Worm (Caenorhabditis elegans) whole organism, L4 larva: ENCODE measurements around the gene dlc-1.

ENCODE experiments used
- F10B5.3 ChIP-seq: sonication (generic microtip); optimal IDR thresholded peaks from 2 replicates; lab custom pipeline; 2016; ENCODE audit warnings: mild to moderate bottlenecking, missing genetic modification characterization, missing compliant biosample characterization
- F26F4.8 ChIP-seq: fragments of 200-800 bp; sonication (Bioruptor generic); conservative IDR thresholded peaks from 2 replicates; pipeline ENCODE4 v1.3.6; 2022; ENCODE audit warnings: missing genetic modification characterization, missing compliant biosample characterization
- R02D3.7 ChIP-seq: fragments of 150-350 bp; sonication (generic microtip); optimal IDR thresholded peaks from 3 replicates; lab custom pipeline; 2014; ENCODE audit warnings: missing biosample characterization, missing genetic modification characterization
- T26A8.4 ChIP-seq: fragments of 200-800 bp; sonication (Bioruptor generic); IDR thresholded peaks from 2 replicates; pipeline ENCODE4 v1.3.6; 2022; ENCODE audit warnings: missing genetic modification characterization, missing compliant biosample characterization
- Y5F2A.4 ChIP-seq: fragments of 200-800 bp; sonication (Bioruptor generic); optimal IDR thresholded peaks from 2 replicates; lab custom pipeline; 2018; ENCODE audit warnings: mild to moderate bottlenecking, missing genetic modification characterization, missing compliant biosample characterization
- ZK546.5 ChIP-seq, 2 experiments: sonication (generic microtip); optimal IDR thresholded peaks; 2 replicates each; lab custom pipeline; 2017; ENCODE audit warnings: missing biosample characterization in 2 of 2, missing genetic modification characterization in 2 of 2
- aha-1 ChIP-seq: fragments of 150-350 bp; peaks from one replicate; lab custom pipeline; 2014; ENCODE audit warnings: missing biosample characterization, missing genetic modification characterization
- arid-1 ChIP-seq: fragments of 200-800 bp; sonication (Bioruptor generic); conservative IDR thresholded peaks from 2 replicates; pipeline ENCODE4 v1.3.6; 2022; ENCODE audit warnings: missing genetic modification reagents, missing genetic modification characterization, missing compliant biosample characterization
- ceh-28 ChIP-seq: fragments of 150-350 bp; optimal IDR thresholded peaks from 2 replicates; lab custom pipeline; 2014; ENCODE audit warnings: missing biosample characterization, missing genetic modification reagents, missing genetic modification characterization
- ceh-44 ChIP-seq: fragments of 200-800 bp; sonication (Bioruptor generic); IDR thresholded peaks from 2 replicates; pipeline ENCODE4 v1.3.6; 2022; ENCODE audit warnings: missing genetic modification reagents, missing genetic modification characterization, missing compliant biosample characterization
- ceh-62 ChIP-seq: sonication (generic microtip); optimal IDR thresholded peaks from 2 replicates; lab custom pipeline; 2017; ENCODE audit warnings: missing biosample characterization, missing genetic modification characterization
- ceh-82 ChIP-seq: sonication (generic microtip); optimal IDR thresholded peaks from 2 replicates; lab custom pipeline; 2017; ENCODE audit warnings: missing biosample characterization, missing genetic modification characterization
- ces-1 ChIP-seq: fragments of 150-350 bp; sonication (generic microtip); optimal IDR thresholded peaks from 4 replicates; lab custom pipeline; 2014; ENCODE audit warnings: missing biosample characterization, missing genetic modification reagents, missing genetic modification characterization
- cey-2 ChIP-seq: sonication (generic microtip); optimal IDR thresholded peaks from 3 replicates; lab custom pipeline; 2017; ENCODE audit warnings: missing genetic modification characterization, mild to moderate bottlenecking, missing compliant biosample characterization, antibody characterized with exemption, borderline replicate concordance; ENCODE audit not compliant: insufficient read depth
- ctbp-1 ChIP-seq: fragments of 200-800 bp; sonication (Bioruptor generic); IDR thresholded peaks from 2 replicates; pipeline ENCODE4 v1.3.6; 2022; ENCODE audit warnings: missing genetic modification reagents, missing genetic modification characterization, missing compliant biosample characterization
- daf-16 ChIP-seq, 3 experiments: sonication (generic microtip); optimal IDR thresholded peaks; 2 replicates each; lab custom pipeline; 2016 to 2017; ENCODE audit warnings: missing genetic modification characterization in 3 of 3, missing genetic modification reagents in 3 of 3, mild to moderate bottlenecking in 2 of 3, missing compliant biosample characterization in 2 of 3, missing biosample characterization in 1 of 3, moderate library complexity in 1 of 3
- daf-19 ChIP-seq: fragments of 200-800 bp; sonication (Bioruptor generic); conservative IDR thresholded peaks from 2 replicates; pipeline ENCODE4 v1.3.6; 2022; ENCODE audit warnings: missing genetic modification characterization, missing compliant biosample characterization
- daf-8 ChIP-seq: fragments of 200-800 bp; sonication (Bioruptor generic); IDR thresholded peaks from 2 replicates; pipeline ENCODE4 v1.3.6; 2022; ENCODE audit warnings: missing genetic modification characterization, missing compliant biosample characterization
- dmd-9 ChIP-seq: fragments of 200-800 bp; sonication (Bioruptor generic); IDR thresholded peaks from 2 replicates; pipeline ENCODE4 v1.3.6; 2022; ENCODE audit warnings: missing genetic modification reagents, missing genetic modification characterization, missing compliant biosample characterization
- dpl-1 ChIP-seq: fragments of 150-350 bp; optimal IDR thresholded peaks from 2 replicates; lab custom pipeline; 2014; ENCODE audit warnings: missing biosample characterization, missing genetic modification reagents, missing genetic modification characterization
- duxl-1 ChIP-seq: sonication (generic microtip); optimal IDR thresholded peaks from 2 replicates; lab custom pipeline; 2016; ENCODE audit warnings: mild to moderate bottlenecking, missing genetic modification characterization, moderate library complexity, missing compliant biosample characterization; ENCODE audit not compliant: poor library complexity
- dve-1 ChIP-seq: sonication (generic microtip); optimal IDR thresholded peaks from 2 replicates; lab custom pipeline; 2017; ENCODE audit warnings: antibody characterized with exemption, mild to moderate bottlenecking, missing genetic modification characterization, missing compliant biosample characterization; ENCODE audit not compliant: insufficient read depth
- egl-27 ChIP-seq: sonication (generic microtip); optimal IDR thresholded peaks from 3 replicates; lab custom pipeline; 2017; ENCODE audit warnings: missing biosample characterization, missing genetic modification reagents, missing genetic modification characterization
- fkh-10 ChIP-seq: fragments of 150-350 bp; optimal IDR thresholded peaks from 2 replicates; lab custom pipeline; 2014; ENCODE audit warnings: missing biosample characterization, missing genetic modification reagents, missing genetic modification characterization
- fos-1 ChIP-seq: fragments of 150-350 bp; optimal IDR thresholded peaks from 2 replicates; lab custom pipeline; 2014; ENCODE audit warnings: missing biosample characterization, missing genetic modification characterization
- hif-1 ChIP-seq, 2 experiments: sonication (generic microtip); optimal IDR thresholded peaks; 2 replicates each; lab custom pipeline; 2016 to 2017; ENCODE audit warnings: missing compliant biosample characterization in 2 of 2, missing genetic modification characterization in 2 of 2, missing genetic modification reagents in 2 of 2, missing genotype in 2 of 2, mild to moderate bottlenecking in 1 of 2
- jun-1 ChIP-seq: fragments of 150-350 bp; optimal IDR thresholded peaks from 2 replicates; lab custom pipeline; 2014; ENCODE audit warnings: missing biosample characterization, missing genetic modification reagents, missing genetic modification characterization
- lim-7 ChIP-seq: fragments of 200-800 bp; sonication (Bioruptor generic); IDR thresholded peaks from 2 replicates; pipeline ENCODE4 v1.3.6; 2022; ENCODE audit warnings: missing genetic modification characterization, missing compliant biosample characterization
- lin-1 ChIP-seq: fragments of 200-800 bp; sonication (Bioruptor generic); IDR thresholded peaks from 2 replicates; pipeline ENCODE4 v1.3.6; 2022; ENCODE audit warnings: missing genetic modification reagents, missing genetic modification characterization, missing compliant biosample characterization
- lin-15B ChIP-seq: fragments of 150-350 bp; sonication (generic microtip); optimal IDR thresholded peaks from 3 replicates; lab custom pipeline; 2014; ENCODE audit warnings: missing biosample characterization, missing genetic modification characterization
- lin-29 ChIP-seq: fragments of 200-800 bp; sonication (Bioruptor generic); IDR thresholded peaks from 2 replicates; pipeline ENCODE4 v1.3.6; 2022; ENCODE audit warnings: missing genetic modification reagents, missing genetic modification characterization, missing compliant biosample characterization
- lir-3 ChIP-seq: sonication (generic microtip); optimal IDR thresholded peaks from 2 replicates; lab custom pipeline; 2016; ENCODE audit warnings: mild to moderate bottlenecking, missing genetic modification characterization, missing compliant biosample characterization
- mep-1 ChIP-seq: fragments of 150-350 bp; sonication (generic microtip); optimal IDR thresholded peaks from 3 replicates; lab custom pipeline; 2014; ENCODE audit warnings: missing biosample characterization, missing genetic modification characterization
- nhr-10 ChIP-seq: fragments of 150-350 bp; optimal IDR thresholded peaks from 2 replicates; lab custom pipeline; 2014; ENCODE audit warnings: missing biosample characterization, missing genetic modification characterization
- nhr-102 ChIP-seq: sonication (generic microtip); optimal IDR thresholded peaks from 2 replicates; lab custom pipeline; 2016; ENCODE audit warnings: mild to moderate bottlenecking, missing genetic modification characterization, moderate library complexity, missing compliant biosample characterization
- nhr-111 ChIP-seq: fragments of 200-800 bp; sonication (Bioruptor generic); optimal IDR thresholded peaks from 2 replicates; lab custom pipeline; 2018; ENCODE audit warnings: mild to moderate bottlenecking, missing genetic modification characterization, missing compliant biosample characterization
- nhr-42 ChIP-seq: fragments of 200-800 bp; sonication (Bioruptor generic); IDR thresholded peaks from 2 replicates; pipeline ENCODE4 v1.3.6; 2022; ENCODE audit warnings: missing genetic modification characterization, missing compliant biosample characterization
- nhr-77 ChIP-seq: fragments of 150-350 bp; optimal IDR thresholded peaks from 2 replicates; lab custom pipeline; 2014; ENCODE audit warnings: missing biosample characterization, missing genetic modification characterization
- php-3 ChIP-seq: fragments of 200-800 bp; sonication (Bioruptor generic); IDR thresholded peaks from 2 replicates; pipeline ENCODE4 v1.3.6; 2022; ENCODE audit warnings: missing genetic modification reagents, missing genetic modification characterization, missing compliant biosample characterization
- pqm-1 ChIP-seq: sonication (generic microtip); optimal IDR thresholded peaks from 2 replicates; lab custom pipeline; 2017; ENCODE audit warnings: missing biosample characterization, missing genetic modification characterization
- sdz-12 ChIP-seq: fragments of 200-800 bp; sonication (Bioruptor generic); optimal IDR thresholded peaks from 2 replicates; lab custom pipeline; 2018; ENCODE audit warnings: mild to moderate bottlenecking, missing genetic modification characterization, missing compliant biosample characterization
- set-16 ChIP-seq: fragments of 200-800 bp; sonication (Bioruptor generic); IDR thresholded peaks from 2 replicates; pipeline ENCODE4 v1.3.6; 2022; ENCODE audit warnings: missing genetic modification reagents, missing genetic modification characterization, missing compliant biosample characterization
- skn-1 ChIP-seq: fragments of 150-350 bp; optimal IDR thresholded peaks from 2 replicates; lab custom pipeline; 2014; ENCODE audit warnings: missing biosample characterization, missing genetic modification characterization
- spr-3 ChIP-seq: fragments of 200-800 bp; sonication (Bioruptor generic); optimal IDR thresholded peaks from 2 replicates; lab custom pipeline; 2018; ENCODE audit warnings: mild to moderate bottlenecking, missing genetic modification characterization, missing compliant biosample characterization
- unc-39 ChIP-seq: sonication (generic microtip); optimal IDR thresholded peaks from 2 replicates; lab custom pipeline; 2017; ENCODE audit warnings: missing biosample characterization, missing genetic modification characterization
- vab-7 ChIP-seq: fragments of 200-800 bp; sonication (Bioruptor generic); IDR thresholded peaks from 2 replicates; pipeline ENCODE4 v1.3.6; 2022; ENCODE audit warnings: missing genetic modification reagents, missing genetic modification characterization, missing compliant biosample characterization
- zag-1 ChIP-seq: fragments of 150-350 bp; optimal IDR thresholded peaks from 2 replicates; lab custom pipeline; 2014; ENCODE audit warnings: missing biosample characterization, missing genetic modification characterization
- zfp-3 ChIP-seq: fragments of 200-800 bp; sonication (Bioruptor generic); conservative IDR thresholded peaks from 2 replicates; pipeline ENCODE4 v1.3.6; 2022; ENCODE audit warnings: missing genetic modification reagents, missing genetic modification characterization, missing compliant biosample characterization
- ztf-11 ChIP-seq: fragments of 150-350 bp; optimal IDR thresholded peaks from 2 replicates; lab custom pipeline; 2014; ENCODE audit warnings: missing biosample characterization, missing genetic modification characterization
- ztf-7 ChIP-seq: fragments of 150-350 bp; optimal IDR thresholded peaks from 2 replicates; lab custom pipeline; 2014; ENCODE audit warnings: missing biosample characterization, missing genetic modification characterization

Gene dlc-1

ce11 chrIII:6421473-6421872 lies 42.1 kb downstream of the dlc-1 start:
- TF ChIP-seq aha-1 (tag; lab: Kevin White, UChicago) (peak; percentile 63), nhr-10 (tag; lab: Kevin White, UChicago) (peak; percentile 45), Y5F2A.4 (no peak)

- TF ChIP-seq zag-1 (no peak), ceh-62 (tag; lab: Kevin White, UChicago) (no peak), ZK546.5 (tag; optimal IDR thresholded peaks at IDR 0.05; lab: Kevin White, UChicago) (no peak), lir-3 (tag; lab: Kevin White, UChicago) (no peak), ceh-28 (tag; lab: Kevin White, UChicago) (no peak), lim-7 (no peak), daf-16 (GFP tag; optimal IDR thresholded peaks at IDR 0.05; lab: Kevin White, UChicago) (peak; percentile 70 to 83), daf-16 (tag; optimal IDR thresholded peaks at IDR 0.05; lab: Kevin White, UChicago) (peak; percentile 58), nhr-42 (GFP tag; lab: Robert Waterston, UW) (peak; percentile 85), R02D3.7 (tag; lab: Kevin White, UChicago) (no peak), T26A8.4 (GFP tag; lab: Robert Waterston, UW) (peak; percentile 93), ztf-7 (tag; lab: Kevin White, UChicago) (no peak), spr-3 (GFP tag; lab: Kevin White, UChicago) (peak; percentile 78), ctbp-1 (GFP tag; lab: Robert Waterston, UW) (peak; percentile 56; the same call in 1 of the 2 replicates), arid-1 (peak; percentile 78; the same call in 1 of the 2 replicates), ztf-11 (tag; lab: Kevin White, UChicago) (no peak), lin-29 (no peak), ceh-44 (GFP tag; lab: Robert Waterston, UW) (no peak), nhr-111 (GFP tag; lab: Kevin White, UChicago) (no peak), nhr-102 (tag; lab: Kevin White, UChicago) (peak; percentile 92), daf-19 (no peak), F10B5.3 (tag; lab: Kevin White, UChicago) (peak; percentile 34), egl-27 (no peak), pqm-1 (tag; lab: Kevin White, UChicago) (no peak), php-3 (GFP tag; lab: Robert Waterston, UW) (peak; percentile 93), zfp-3 (GFP tag; lab: Robert Waterston, UW) (peak; percentile 88), lin-15B (tag; lab: Kevin White, UChicago) (no peak), jun-1 (peak; percentile 27), sdz-12 (GFP tag; lab: Kevin White, UChicago) (no peak), dmd-9 (GFP tag; lab: Robert Waterston, UW) (peak; percentile 73; the same call in 1 of the 2 replicates), fos-1 (tag; lab: Kevin White, UChicago) (no peak), nhr-10 (tag; lab: Kevin White, UChicago) (no peak), hif-1 (tag; optimal IDR thresholded peaks at IDR 0.05; lab: Kevin White, UChicago) (peak; percentile 36 to 67), dpl-1 (peak; percentile 18), duxl-1 (tag; lab: Kevin White, UChicago) (peak; percentile 46), ceh-82 (tag; lab: Kevin White, UChicago) (no peak), cey-2 (tag; lab: Kevin White, UChicago) (no peak), unc-39 (tag; lab: Kevin White, UChicago) (no peak), lin-1 (GFP tag; lab: Robert Waterston, UW) (peak; percentile 95), F26F4.8 (GFP tag; lab: Robert Waterston, UW) (no peak), daf-8 (GFP tag; lab: Robert Waterston, UW) (no peak), mep-1 (tag; lab: Kevin White, UChicago) (peak; percentile 79), set-16 (GFP tag; lab: Robert Waterston, UW) (peak; percentile 88), vab-7 (GFP tag; lab: Robert Waterston, UW) (no peak), fkh-10 (GFP tag; lab: Kevin White, UChicago) (no peak), dve-1 (tag; lab: Kevin White, UChicago) (peak; percentile 88), nhr-77 (peak; percentile 10), skn-1 (tag; lab: Kevin White, UChicago) (no peak), ces-1 (GFP tag; lab: Kevin White, UChicago) (no peak)
Observed at ce11 chrIII:6420995-6421404, 42.6 kb downstream of the dlc-1 start.
